In the genomic region with DNA sequence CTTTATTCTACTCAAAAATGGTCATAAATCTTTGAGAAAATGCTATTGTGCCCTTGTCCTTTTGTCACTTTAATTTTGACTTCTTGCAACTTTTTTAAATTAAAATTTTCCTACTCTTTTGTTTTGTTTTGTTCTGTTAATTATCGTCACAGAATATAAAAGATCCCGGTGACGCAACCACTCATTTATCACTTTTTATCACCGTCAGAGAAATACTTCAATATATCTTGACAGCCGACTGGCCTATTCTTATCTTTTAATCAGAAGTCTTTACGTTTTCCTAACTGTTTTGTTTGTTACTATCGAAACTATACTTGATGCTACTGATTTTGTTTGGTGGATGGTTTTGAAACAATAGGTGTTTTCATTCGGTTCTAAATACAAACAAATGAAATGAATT, we compare ENCODE assay signal across 3 worm cellular contexts.
A peak's percentile ranks its signal among the peaks of the same experiment; 100 is the strongest.
TF ChIP-seq lines count a peak whose summit lies in the region.

No protein-coding gene starts in this region.

TF ChIP-seq in whole organism, L1 larva, 84 proteins besides CTCF, POLR2A, EP300 and RAD21:
- TF ChIP-seq lsy-2 (tag; optimal IDR thresholded peaks at IDR 0.05; lab: Kevin White, UChicago) (no peak), unc-86 (tag; optimal IDR thresholded peaks at IDR 0.05; lab: Kevin White, UChicago) (no peak), fkh-10 (GFP tag; optimal IDR thresholded peaks at IDR 0.05; lab: Kevin White, UChicago) (no peak), ceh-88 (GFP tag; IDR thresholded peaks at IDR 0.05; lab: Robert Waterston, UW) (no peak), mab-9 (GFP tag; IDR thresholded peaks at IDR 0.05; lab: Robert Waterston, UW) (no peak), nhr-76 (tag; optimal IDR thresholded peaks at IDR 0.05; lab: Kevin White, UChicago) (no peak), elt-2 (tag; optimal IDR thresholded peaks at IDR 0.05; lab: Kevin White, UChicago) (no peak), sptf-1 (tag; optimal IDR thresholded peaks at IDR 0.05; lab: Kevin White, UChicago) (no peak), elt-3 (tag; optimal IDR thresholded peaks at IDR 0.05; lab: Kevin White, UChicago) (peak in 2 of 6 experiments; percentile 7 to 46), nhr-28 (tag; optimal IDR thresholded peaks at IDR 0.05; lab: Kevin White, UChicago) (no peak), skn-1 (tag; optimal IDR thresholded peaks at IDR 0.05; lab: Kevin White, UChicago) (no peak), lin-39 (tag; optimal IDR thresholded peaks at IDR 0.05; lab: Kevin White, UChicago) (no peak), ces-1 (GFP tag; optimal IDR thresholded peaks at IDR 0.05; lab: Kevin White, UChicago) (no peak), blmp-1 (tag; optimal IDR thresholded peaks at IDR 0.05; lab: Kevin White, UChicago) (peak; percentile 54), dsc-1 (tag; optimal IDR thresholded peaks at IDR 0.05; lab: Kevin White, UChicago) (no peak), C04F5.9 (tag; optimal IDR thresholded peaks at IDR 0.05; lab: Kevin White, UChicago) (no peak), nhr-85 (tag; lab: Kevin White, UChicago) (peak; percentile 51), nhr-11 (tag; optimal IDR thresholded peaks at IDR 0.05; lab: Kevin White, UChicago) (no peak), C16A3.4 (tag; optimal IDR thresholded peaks at IDR 0.05; lab: Kevin White, UChicago) (no peak), ets-5 (GFP tag; IDR thresholded peaks at IDR 0.05; lab: Robert Waterston, UW) (no peak), ceh-8 (GFP tag; optimal IDR thresholded peaks at IDR 0.05; lab: Kevin White, UChicago) (no peak), lir-3 (tag; optimal IDR thresholded peaks at IDR 0.05; lab: Kevin White, UChicago; ENCODE audit: poor library complexity) (no peak), pag-3 (tag; optimal IDR thresholded peaks at IDR 0.05; lab: Kevin White, UChicago; ENCODE audit: borderline replicate concordance, insufficient read depth) (no peak)

TF ChIP-seq in whole organism, L4 larva, 104 proteins besides CTCF, POLR2A, EP300 and RAD21:
- TF ChIP-seq aha-1 (tag; lab: Kevin White, UChicago) (peak; percentile 71), ztf-7 (tag; optimal IDR thresholded peaks at IDR 0.05; lab: Kevin White, UChicago) (no peak)

TF ChIP-seq in whole organism, mixed stage, embryonic, 35 proteins besides CTCF, POLR2A, EP300 and RAD21:
- no peak for TF ChIP-seq mab-5 (tag; optimal IDR thresholded peaks at IDR 0.05; lab: Kevin White, UChicago)
- TF ChIP-seq ceh-39 (tag; optimal IDR thresholded peaks at IDR 0.05; lab: Kevin White, UChicago), result no peak
- no peak for TF ChIP-seq nhr-2 (tag; optimal IDR thresholded peaks at IDR 0.05; lab: Kevin White, UChicago)
- TF ChIP-seq pha-4 (tag; optimal IDR thresholded peaks at IDR 0.05; lab: Kevin White, UChicago), result no peak
- no peak for TF ChIP-seq lin-32 (GFP tag; optimal IDR thresholded peaks at IDR 0.05; lab: Kevin White, UChicago)
- no peak for TF ChIP-seq sem-2 (GFP tag; optimal IDR thresholded peaks at IDR 0.05; lab: Kevin White, UChicago)
- TF ChIP-seq bed-3 (GFP tag; optimal IDR thresholded peaks at IDR 0.05; lab: Kevin White, UChicago), result no peak
- TF ChIP-seq zip-8 (tag; optimal IDR thresholded peaks at IDR 0.05; lab: Kevin White, UChicago), result peak; percentile 2

Comparison
In these comparisons a context has a peak if more than half of its experiments do, and no peak if none do; other contexts are left out.
1. Of the 29 proteins assayed by ChIP-seq in both whole organism, L4 larva and whole organism, L1 larva: peak only in whole organism, L4 larva: aha-1; only in whole organism, L1 larva: none; in both: none; in neither: 28.